Fruit fly (Drosophila melanogaster) whole organism, prepupa: ENCODE measurements around the gene AP-1gamma.

Source experiments
- Blimp-1 ChIP-seq: fragments of 200-800 bp; sonication (Bioruptor generic); optimal IDR thresholded peaks from 3 replicates; lab custom pipeline; 2017; ENCODE audit warnings: missing biosample characterization, missing genetic modification characterization, mild to moderate bottlenecking, moderate library complexity, missing genetic modification reagents
- CG15336 ChIP-seq: fragments of 200-800 bp; sonication (Bioruptor generic); IDR thresholded peaks from 2 replicates; pipeline ENCODE4 v1.3.6; 2022; ENCODE audit warnings: missing biosample characterization, missing genetic modification characterization
- CG16779 ChIP-seq: fragments of 200-800 bp; sonication (Bioruptor generic); optimal IDR thresholded peaks from 3 replicates; lab custom pipeline; 2017; ENCODE audit warnings: missing biosample characterization, mild to moderate bottlenecking, missing genetic modification characterization
- CG3032 ChIP-seq: fragments of 200-800 bp; optimal IDR thresholded peaks from 2 replicates; lab custom pipeline; 2019; ENCODE audit warnings: missing biosample characterization, mild to moderate bottlenecking, missing genetic modification characterization, moderate library complexity
- CG3919 ChIP-seq: fragments of 200-800 bp; sonication (Bioruptor generic); optimal IDR thresholded peaks from 3 replicates; lab custom pipeline; 2016; ENCODE audit warnings: missing biosample characterization, missing genetic modification characterization
- CG6163 ChIP-seq: fragments of 200-800 bp; sonication (Bioruptor generic); IDR thresholded peaks from 3 replicates; pipeline ENCODE4 v1.3.6; 2022; ENCODE audit warnings: missing biosample characterization, missing genetic modification characterization
- CG6276 ChIP-seq: fragments of 200-800 bp; sonication (Bioruptor generic); optimal IDR thresholded peaks from 2 replicates; lab custom pipeline; 2017; ENCODE audit warnings: missing biosample characterization, mild to moderate bottlenecking, missing genetic modification characterization
- CG6792 ChIP-seq: fragments of 200-800 bp; sonication (Bioruptor generic); optimal IDR thresholded peaks from 3 replicates; lab custom pipeline; 2016; ENCODE audit warnings: missing biosample characterization, missing genetic modification characterization
- CG6808 ChIP-seq: fragments of 200-800 bp; sonication (Bioruptor generic); optimal IDR thresholded peaks from 3 replicates; lab custom pipeline; 2017; ENCODE audit warnings: missing biosample characterization, missing genetic modification characterization, mild to moderate bottlenecking, moderate library complexity, missing genetic modification reagents
- CG6854 ChIP-seq: fragments of 200-800 bp; sonication (Bioruptor generic); optimal IDR thresholded peaks from 2 replicates; lab custom pipeline; 2017; ENCODE audit warnings: missing biosample characterization, mild to moderate bottlenecking, missing genetic modification characterization
- CG7368 ChIP-seq: fragments of 200-800 bp; sonication (Bioruptor generic); optimal IDR thresholded peaks from 3 replicates; lab custom pipeline; 2016; ENCODE audit warnings: missing biosample characterization, missing genetic modification characterization
- CG8119 ChIP-seq: fragments of 200-800 bp; sonication (Bioruptor generic); IDR thresholded peaks from 3 replicates; pipeline ENCODE4 v1.3.6; 2022; ENCODE audit warnings: missing biosample characterization, missing genetic modification characterization
- CG8632 ChIP-seq: fragments of 200-800 bp; sonication (Bioruptor generic); optimal IDR thresholded peaks from 3 replicates; lab custom pipeline; 2016; ENCODE audit warnings: missing biosample characterization, missing genetic modification characterization
- CG9139 ChIP-seq: fragments of 200-800 bp; sonication (Bioruptor generic); optimal IDR thresholded peaks from 3 replicates; lab custom pipeline; 2017; ENCODE audit warnings: missing biosample characterization, mild to moderate bottlenecking, missing genetic modification characterization
- Eip75B ChIP-seq: fragments of 200-800 bp; sonication (Bioruptor generic); optimal IDR thresholded peaks from 3 replicates; lab custom pipeline; 2016; ENCODE audit warnings: missing biosample characterization, missing genetic modification characterization
- Eip78C ChIP-seq: fragments of 200-800 bp; sonication (Bioruptor generic); peaks from one replicate; lab custom pipeline; 2016; ENCODE audit warnings: missing biosample characterization, missing genetic modification characterization
- Ets96B ChIP-seq: fragments of 200-800 bp; optimal IDR thresholded peaks from 2 replicates; lab custom pipeline; 2019; ENCODE audit warnings: missing biosample characterization, mild to moderate bottlenecking, missing genetic modification characterization, moderate library complexity
- Hr38 ChIP-seq: sonication (Bioruptor generic); optimal IDR thresholded peaks from 2 replicates; lab custom pipeline; 2016; ENCODE audit warnings: missing biosample characterization, missing genetic modification characterization
- Sox14 ChIP-seq: fragments of 200-800 bp; sonication (Bioruptor generic); optimal IDR thresholded peaks from 3 replicates; lab custom pipeline; 2016; ENCODE audit warnings: missing biosample characterization, missing genetic modification characterization
- Sox15 ChIP-seq: fragments of 200-800 bp; sonication (Bioruptor generic); optimal IDR thresholded peaks from 3 replicates; lab custom pipeline; 2016; ENCODE audit warnings: missing biosample characterization, missing genetic modification characterization
- cyc ChIP-seq: fragments of 200-800 bp; sonication (Bioruptor generic); optimal IDR thresholded peaks from 3 replicates; lab custom pipeline; 2016; ENCODE audit warnings: missing biosample characterization, missing genetic modification characterization
- dsx ChIP-seq: fragments of 200-800 bp; optimal IDR thresholded peaks from 3 replicates; lab custom pipeline; 2019; ENCODE audit warnings: missing biosample characterization, mild to moderate bottlenecking, missing genetic modification characterization, moderate library complexity; ENCODE audit not compliant: poor library complexity, severe bottlenecking
- eg ChIP-seq: fragments of 200-800 bp; sonication (Bioruptor generic); IDR thresholded peaks from 3 replicates; pipeline ENCODE4 v1.3.6; 2022; ENCODE audit warnings: missing biosample characterization, missing genetic modification characterization
- esn ChIP-seq: fragments of 200-800 bp; sonication (Bioruptor generic); optimal IDR thresholded peaks from 2 replicates; lab custom pipeline; 2016; ENCODE audit warnings: missing biosample characterization, mild to moderate bottlenecking, missing genetic modification characterization, moderate library complexity
- fd59A ChIP-seq: fragments of 200-800 bp; sonication (Bioruptor generic); optimal IDR thresholded peaks from 2 replicates; lab custom pipeline; 2017; ENCODE audit warnings: missing biosample characterization, mild to moderate bottlenecking, missing genetic modification characterization, missing genetic modification reagents
- fd85E ChIP-seq: fragments of 200-800 bp; sonication (Bioruptor generic); optimal IDR thresholded peaks from 3 replicates; lab custom pipeline; 2016; ENCODE audit warnings: missing biosample characterization, missing genetic modification characterization
- fkh ChIP-seq: fragments of 200-800 bp; sonication (Bioruptor generic); optimal IDR thresholded peaks from 3 replicates; lab custom pipeline; 2017; ENCODE audit warnings: missing biosample characterization, mild to moderate bottlenecking, missing genetic modification characterization, moderate library complexity
- lz ChIP-seq: fragments of 200-800 bp; sonication (Bioruptor generic); optimal IDR thresholded peaks from 3 replicates; lab custom pipeline; 2016; ENCODE audit warnings: missing biosample characterization, missing genetic modification characterization
- net ChIP-seq: fragments of 200-800 bp; sonication (Bioruptor generic); optimal IDR thresholded peaks from 3 replicates; lab custom pipeline; 2016; ENCODE audit warnings: missing biosample characterization, missing genetic modification characterization
- salr ChIP-seq, 2 experiments: fragments of 200-800 bp; sonication (Bioruptor generic); optimal IDR thresholded peaks; 3 replicates each; lab custom pipeline; 2016 to 2018; ENCODE audit warnings: missing biosample characterization in 2 of 2, missing genetic modification characterization in 2 of 2, mild to moderate bottlenecking in 1 of 2
- ss ChIP-seq, 2 experiments: fragments of 200-800 bp; sonication (Bioruptor generic); optimal IDR thresholded peaks; 2 replicates in 1 of 2; 3 replicates in 1 of 2; lab custom pipeline; 2017 to 2018; ENCODE audit warnings: mild to moderate bottlenecking in 2 of 2, missing biosample characterization in 2 of 2, missing genetic modification characterization in 2 of 2, moderate library complexity in 1 of 2
- vri ChIP-seq: fragments of 200-800 bp; sonication (Bioruptor generic); optimal IDR thresholded peaks from 3 replicates; lab custom pipeline; 2016; ENCODE audit warnings: missing biosample characterization, mild to moderate bottlenecking, missing genetic modification characterization

AP-1gamma gene

dm6 chrX:9163110-9163509 lies 54.6 kb downstream of the AP-1gamma start, which contains the start of gene mei-P26:
Gene mei-P26, plus strand, starts transcription at chrX:9163255.
- TF ChIP-seq CG3919 (GFP tag; lab: Kevin White, UChicago) (no peak), dsx (GFP tag; lab: Kevin White, UChicago) (peak; percentile 3), esn (peak; percentile 34), CG6854 (peak; percentile 44), lz (no peak), Ets96B (tag; lab: Kevin White, UChicago) (no peak), Eip78C (GFP tag; lab: Kevin White, UChicago) (peak; percentile 77), CG6276 (GFP tag; lab: Kevin White, UChicago) (no peak), CG6792 (GFP tag; lab: Kevin White, UChicago) (no peak), cyc (GFP tag; lab: Kevin White, UChicago) (no peak), vri (peak; percentile 34), CG6163 (GFP tag; lab: Robert Waterston, UW) (peak; percentile 55; the same call in 1 of the 3 replicates), CG3032 (tag; lab: Kevin White, UChicago) (no peak), Sox14 (GFP tag; lab: Kevin White, UChicago) (peak; percentile 6), fkh (GFP tag; lab: Kevin White, UChicago) (peak; percentile 61), CG15336 (GFP tag; lab: Robert Waterston, UW) (peak; percentile 34; the same call in 1 of the 2 replicates)

- TF ChIP-seq CG16779 (peak; percentile 37), Sox15 (GFP tag; lab: Kevin White, UChicago) (no peak), Blimp-1 (GFP tag; lab: Kevin White, UChicago) (peak; percentile 29), Ets96B (tag; lab: Kevin White, UChicago) (peak; percentile 21), CG6163 (GFP tag; lab: Robert Waterston, UW) (peak; percentile 68), eg (GFP tag; lab: Robert Waterston, UW) (peak; percentile 69), CG6808 (GFP tag; lab: Kevin White, UChicago) (peak; percentile 19), CG9139 (GFP tag; lab: Kevin White, UChicago) (peak; percentile 41), dsx (GFP tag; lab: Kevin White, UChicago) (peak; percentile 16), CG8632 (GFP tag; lab: Kevin White, UChicago) (no peak), CG15336 (GFP tag; lab: Robert Waterston, UW) (peak; percentile 32; the same call in 1 of the 2 replicates), fd85E (no peak), Eip78C (GFP tag; lab: Kevin White, UChicago) (peak; percentile 74), CG7368 (GFP tag; lab: Kevin White, UChicago) (no peak), cyc (GFP tag; lab: Kevin White, UChicago) (no peak), CG3032 (tag; lab: Kevin White, UChicago) (no peak), salr (GFP tag; optimal IDR thresholded peaks at IDR 0.05; lab: Kevin White, UChicago) (peak in 1 of 2 experiments; percentile 38), fd59A (GFP tag; lab: Kevin White, UChicago) (peak; percentile 10), CG6854 (peak; percentile 20), Hr38 (GFP tag; lab: Kevin White, UChicago) (no peak), ss (GFP tag; optimal IDR thresholded peaks at IDR 0.05; lab: Kevin White, UChicago) (peak; percentile 45 to 56), CG6276 (GFP tag; lab: Kevin White, UChicago) (peak; percentile 64), CG8119 (no peak), net (GFP tag; lab: Kevin White, UChicago) (peak; percentile 35)
Observed at dm6 chrX:9163645-9164509, 55.4 kb downstream of the AP-1gamma start.

dm6 chrX:9164510-9165506 lies 56.3 kb downstream of the AP-1gamma start:
- TF ChIP-seq Eip75B: no peak
- peak; percentile 8; the same call in 1 of the 3 replicates for TF ChIP-seq eg (GFP tag; lab: Robert Waterston, UW)
- no peak for TF ChIP-seq cyc (GFP tag; lab: Kevin White, UChicago)
